Worm (Caenorhabditis elegans): ENCODE measurements around the gene F57B1.5.

F57B1.5 gene

DNA sequence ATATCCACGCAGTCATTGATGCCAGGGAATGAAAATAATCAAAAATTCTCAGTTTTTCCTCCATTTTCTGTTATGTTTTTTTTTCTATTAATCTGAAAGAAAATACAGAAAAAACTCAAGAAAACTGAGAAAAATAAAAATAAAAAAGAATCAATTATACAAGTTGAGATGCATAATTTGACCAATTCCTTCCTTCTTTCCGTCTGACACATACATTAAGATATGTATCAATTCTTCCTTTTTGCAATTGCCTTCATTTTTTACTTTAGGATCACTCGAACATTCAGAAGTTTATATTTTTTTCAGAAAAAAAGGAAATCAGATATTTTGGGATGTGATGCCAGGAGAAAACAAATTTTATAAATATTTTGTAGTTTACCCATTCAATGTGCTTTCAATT, at the start of gene F57B1.5:
TSS of gene F57B1.5 (plus strand) at position 301 of the 400 bp plus-strand sequence.
- TF ChIP-seq cnd-1 (tag; optimal IDR thresholded peaks at IDR 0.05) (no peak), pha-4 (tag; optimal IDR thresholded peaks at IDR 0.05) (no peak), hlh-1 (tag; optimal IDR thresholded peaks at IDR 0.05) (no peak), sptf-1 (tag; optimal IDR thresholded peaks at IDR 0.05) (no peak), unc-120 (tag; optimal IDR thresholded peaks at IDR 0.05; ENCODE audit: poor library complexity, severe bottlenecking) (no peak), sem-2 (GFP tag; optimal IDR thresholded peaks at IDR 0.05) (no peak)

DNA sequence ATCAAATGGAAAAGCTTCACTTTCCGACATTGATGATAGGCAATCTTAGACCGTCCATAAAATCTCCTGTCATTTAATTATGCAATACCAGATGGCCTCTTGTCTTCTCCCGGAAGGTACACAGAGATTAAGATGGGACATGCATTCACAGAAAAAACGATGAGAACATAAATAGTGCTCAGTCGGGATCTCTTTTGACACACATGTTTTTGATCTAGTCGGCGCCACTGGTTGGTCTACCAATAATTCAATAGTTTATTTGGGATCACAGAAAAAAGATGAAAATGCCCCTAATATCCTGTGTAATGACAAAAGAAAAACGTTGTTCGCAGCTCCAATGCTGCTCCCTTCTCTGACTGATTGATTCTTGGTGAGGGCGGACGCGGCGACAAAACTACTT, 46.5 kb upstream of the F57B1.5 start:
- no peak for TF ChIP-seq unc-39 (tag; optimal IDR thresholded peaks at IDR 0.05)
- TF ChIP-seq unc-62 (GFP tag; optimal IDR thresholded peaks at IDR 0.05): peak; percentile 4

DNA sequence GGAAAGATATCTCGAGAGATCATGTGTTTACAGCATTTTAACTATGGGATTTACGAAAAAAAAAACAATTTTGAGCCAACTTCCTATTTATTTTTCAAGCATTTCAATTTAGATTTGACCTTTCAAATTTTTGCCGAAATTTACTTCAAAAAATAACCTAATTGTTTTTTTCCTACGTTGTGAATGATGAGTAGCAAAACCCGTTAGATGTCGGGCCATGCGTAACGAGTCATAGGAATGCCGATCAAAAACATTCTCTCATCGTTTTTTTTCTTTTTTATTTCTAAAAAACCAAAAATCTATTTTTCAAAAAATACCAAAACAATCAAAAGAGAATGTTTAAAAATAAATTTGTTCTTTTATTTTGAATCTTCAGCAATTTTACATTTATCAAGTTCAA, 44.6 kb upstream of the F57B1.5 start:
- no peak for TF ChIP-seq nhr-76 (tag; optimal IDR thresholded peaks at IDR 0.05)
- TF ChIP-seq pha-4 (tag; optimal IDR thresholded peaks at IDR 0.05): no peak
- no peak for TF ChIP-seq flh-1 (GFP tag; optimal IDR thresholded peaks at IDR 0.05)
- no peak for TF ChIP-seq cnd-1 (tag; optimal IDR thresholded peaks at IDR 0.05)
- TF ChIP-seq hlh-1 (tag; optimal IDR thresholded peaks at IDR 0.05): no peak
- TF ChIP-seq ceh-83 (GFP tag; optimal IDR thresholded peaks at IDR 0.05): no peak
- no peak for TF ChIP-seq blmp-1 (tag; optimal IDR thresholded peaks at IDR 0.05)
- TF ChIP-seq tbx-8 (GFP tag; optimal IDR thresholded peaks at IDR 0.05): no peak
- no peak for TF ChIP-seq sem-2 (GFP tag; optimal IDR thresholded peaks at IDR 0.05)
- TF ChIP-seq M03D4.4 (tag; optimal IDR thresholded peaks at IDR 0.05): no peak
- no peak for TF ChIP-seq elt-3 (tag; optimal IDR thresholded peaks at IDR 0.05)
- no peak for TF ChIP-seq ztf-11 (tag; optimal IDR thresholded peaks at IDR 0.05)
- TF ChIP-seq mep-1 (tag; optimal IDR thresholded peaks at IDR 0.05): no peak
- TF ChIP-seq ham-2 (GFP tag; optimal IDR thresholded peaks at IDR 0.05): no peak
- no peak for TF ChIP-seq unc-62 (GFP tag; optimal IDR thresholded peaks at IDR 0.05)
- TF ChIP-seq ceh-39 (tag; optimal IDR thresholded peaks at IDR 0.05): no peak
- TF ChIP-seq mab-5 (tag; optimal IDR thresholded peaks at IDR 0.05): no peak
- TF ChIP-seq ces-1 (GFP tag; optimal IDR thresholded peaks at IDR 0.05): no peak
- TF ChIP-seq zip-8 (tag; optimal IDR thresholded peaks at IDR 0.05): no peak

DNA sequence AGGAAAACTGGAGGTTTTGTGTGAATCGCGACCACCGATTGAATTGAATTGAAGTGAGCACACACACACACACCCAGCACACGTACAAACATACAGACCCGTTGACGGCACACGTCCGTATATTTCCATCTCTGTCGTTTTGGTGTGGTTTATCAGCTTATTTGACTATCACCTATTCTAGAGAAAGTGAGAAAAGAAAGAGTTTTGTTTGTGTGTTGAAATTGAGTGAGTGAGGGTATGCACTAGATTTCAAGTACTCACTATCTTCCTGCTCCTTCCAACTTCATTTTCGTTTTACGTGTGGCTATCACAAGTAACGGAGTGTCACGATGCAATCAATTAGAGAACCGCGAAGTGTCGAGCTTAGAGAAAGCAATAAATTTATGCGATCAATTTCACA, 43.7 kb upstream of the F57B1.5 start:
- TF ChIP-seq elt-1 (tag; optimal IDR thresholded peaks at IDR 0.05; ENCODE audit: borderline replicate concordance, insufficient read depth) (no peak), snpc-4 (tag; optimal IDR thresholded peaks at IDR 0.05) (no peak), mls-2 (tag; optimal IDR thresholded peaks at IDR 0.05) (no peak), bed-3 (GFP tag; optimal IDR thresholded peaks at IDR 0.05) (no peak), lin-32 (GFP tag; optimal IDR thresholded peaks at IDR 0.05) (no peak), nhr-2 (tag; optimal IDR thresholded peaks at IDR 0.05) (no peak), mab-5 (tag; optimal IDR thresholded peaks at IDR 0.05) (no peak), unc-62 (GFP tag; optimal IDR thresholded peaks at IDR 0.05) (no peak)

DNA sequence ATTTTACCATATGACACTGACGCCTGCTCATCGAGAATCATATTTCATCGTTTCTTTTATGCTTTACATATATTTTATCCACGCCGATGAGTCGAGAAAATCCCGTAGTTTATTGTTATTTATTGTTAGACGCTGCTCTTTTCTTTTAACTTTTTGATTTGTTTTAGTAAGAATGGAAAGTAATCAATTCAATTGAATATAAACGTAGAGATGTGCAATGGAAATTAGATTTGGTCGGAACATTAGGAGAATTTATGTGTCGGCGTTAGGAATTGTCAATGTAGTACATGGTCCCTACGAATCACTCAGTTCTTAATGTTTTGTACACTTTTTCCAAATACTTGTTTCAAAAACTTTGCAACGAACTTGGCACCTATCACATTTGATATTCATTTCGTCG, 42.3 kb upstream of the F57B1.5 start:
- TF ChIP-seq nhr-76 (tag; optimal IDR thresholded peaks at IDR 0.05): no peak
- TF ChIP-seq ces-1 (GFP tag; optimal IDR thresholded peaks at IDR 0.05): peak; percentile 97

DNA sequence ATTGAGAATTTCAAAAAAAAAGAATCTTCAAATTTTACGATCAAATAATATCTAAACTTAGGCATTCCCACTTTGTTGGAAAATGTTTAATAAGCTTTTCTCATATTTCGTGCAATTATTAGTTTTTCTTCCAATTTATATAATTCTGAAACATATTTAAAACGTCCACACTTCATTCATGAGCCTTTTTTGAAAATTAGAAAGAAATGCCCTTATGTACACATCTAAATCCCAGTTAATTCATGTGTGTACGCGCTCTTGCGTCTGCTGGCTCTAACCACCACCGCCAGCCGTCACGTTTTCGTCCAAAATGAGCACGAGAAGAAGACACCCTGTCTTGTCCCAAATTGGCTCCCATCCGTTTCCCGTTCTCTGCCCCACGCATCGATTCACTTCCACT, 40.9 kb upstream of the F57B1.5 start:
- TF ChIP-seq mep-1 (tag; optimal IDR thresholded peaks at IDR 0.05) (no peak), ceh-43 (GFP tag; optimal IDR thresholded peaks at IDR 0.05) (no peak), ceh-83 (GFP tag; optimal IDR thresholded peaks at IDR 0.05) (no peak), flh-1 (GFP tag; optimal IDR thresholded peaks at IDR 0.05) (no peak), hlh-1 (tag; optimal IDR thresholded peaks at IDR 0.05) (no peak), ceh-39 (tag; optimal IDR thresholded peaks at IDR 0.05) (no peak), mab-5 (tag; optimal IDR thresholded peaks at IDR 0.05) (no peak), unc-39 (tag; optimal IDR thresholded peaks at IDR 0.05) (no peak), nhr-237 (tag; optimal IDR thresholded peaks at IDR 0.05) (no peak), sem-2 (GFP tag; optimal IDR thresholded peaks at IDR 0.05) (no peak), drap-1 (GFP tag; optimal IDR thresholded peaks at IDR 0.05) (no peak), elt-3 (tag; optimal IDR thresholded peaks at IDR 0.05) (no peak), ces-1 (GFP tag; optimal IDR thresholded peaks at IDR 0.05) (no peak), sptf-1 (tag; optimal IDR thresholded peaks at IDR 0.05) (no peak), pha-4 (tag; optimal IDR thresholded peaks at IDR 0.05) (no peak), unc-120 (tag; optimal IDR thresholded peaks at IDR 0.05; ENCODE audit: poor library complexity, severe bottlenecking) (no peak)

All from whole organism, mixed stage, embryonic.